Fruit fly (Drosophila melanogaster) S2 (cell line): Measurements from ENCODE around the gene Cph.

Experiments
- CG8478 ChIP-seq: fragments of >200 bp; optimal IDR thresholded peaks from 2 replicates; lab custom pipeline; 2018
- CTCF ChIP-seq, 2 experiments: fragments of >200 bp; optimal IDR thresholded peaks; 2 replicates each; lab custom pipeline; 2018

DNA sequence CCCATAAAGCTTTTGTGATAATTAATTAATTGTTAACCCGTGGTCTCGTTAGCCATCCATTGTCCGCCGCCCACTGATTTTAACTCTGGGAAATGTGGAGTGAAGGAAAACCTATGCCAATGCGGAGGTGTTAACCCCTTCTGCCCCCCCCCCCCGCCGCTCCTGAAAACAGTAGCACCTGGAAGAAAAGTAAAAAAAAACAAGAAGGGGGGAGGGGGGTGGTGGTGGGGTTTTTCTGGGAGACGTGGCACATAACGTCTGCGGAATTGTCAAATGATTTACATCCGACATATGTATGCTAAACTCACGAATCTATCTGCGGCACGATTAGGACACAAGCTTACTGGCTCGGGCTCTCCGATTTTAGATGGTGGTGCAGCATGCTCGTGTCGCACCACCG, 45.8 kb downstream of the Cph start:
- no peak for TF ChIP-seq CG8478 (lab: Kevin White, UChicago)
- TF ChIP-seq CTCF (optimal IDR thresholded peaks at IDR 0.05; lab: Kevin White, UChicago): no peak
